Worm (Caenorhabditis elegans): ENCODE results near the gene Y40H7A.11.

Gene Y40H7A.11

DNA sequence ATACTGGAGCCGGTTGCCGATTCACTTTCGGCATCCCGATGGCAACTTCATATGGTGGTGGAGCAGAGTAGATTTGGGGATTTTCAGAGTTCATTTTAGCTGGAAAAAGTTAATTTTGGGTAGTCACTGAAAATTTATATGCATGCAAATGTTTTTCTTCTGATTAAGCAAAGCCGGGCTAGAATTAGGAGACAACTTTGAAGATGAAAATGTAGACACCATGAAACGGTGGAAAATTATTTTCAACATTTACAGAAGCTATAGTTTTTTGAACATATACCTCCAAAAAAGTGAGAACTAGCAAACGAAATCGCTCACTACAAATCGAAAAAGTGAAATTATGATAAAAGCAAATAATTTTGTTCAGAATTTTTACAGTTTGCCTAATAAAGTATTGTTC, at the start of gene Y40H7A.11:
Gene Y40H7A.11 (minus strand): TSS at position 101 of the 400 bp plus-strand sequence.
- TF ChIP-seq snpc-1.2 (GFP tag; IDR thresholded peaks at IDR 0.05) (peak; percentile 53), hif-1 (tag; optimal IDR thresholded peaks at IDR 0.05) (no peak)

ce11 chrIV:15259548-15259947, 39.4 kb upstream of the Y40H7A.11 start, which contains the start of gene Y73F8A.5:
Y73F8A.5 (plus strand) TSS chrIV:15259868.
- TF ChIP-seq lin-15B (tag; optimal IDR thresholded peaks at IDR 0.05), result no peak
- no peak for TF ChIP-seq nhr-6 (tag; optimal IDR thresholded peaks at IDR 0.05)
- TF ChIP-seq fkh-10 (GFP tag; optimal IDR thresholded peaks at IDR 0.05), result peak; percentile 32
- no peak for TF ChIP-seq F26F4.8 (GFP tag; conservative IDR thresholded peaks at IDR 0.05)
- no peak for TF ChIP-seq nhr-102 (tag; optimal IDR thresholded peaks at IDR 0.05)
- no peak for TF ChIP-seq mxl-3 (GFP tag; optimal IDR thresholded peaks at IDR 0.05)
- no peak for TF ChIP-seq zip-11 (GFP tag; IDR thresholded peaks at IDR 0.05)
- TF ChIP-seq set-16 (GFP tag; IDR thresholded peaks at IDR 0.05), result no peak
- no peak for TF ChIP-seq ceh-28 (tag; optimal IDR thresholded peaks at IDR 0.05)
- peak in 1 of 2 experiments; percentile 49 for TF ChIP-seq mdl-1 (tag; optimal IDR thresholded peaks at IDR 0.05)
- TF ChIP-seq lin-1 (GFP tag; IDR thresholded peaks at IDR 0.05), result no peak
- no peak for TF ChIP-seq daf-12 (tag; optimal IDR thresholded peaks at IDR 0.05)
- TF ChIP-seq rbr-2 (tag; optimal IDR thresholded peaks at IDR 0.05), result peak; percentile 6
- TF ChIP-seq F44E2.7 (GFP tag; IDR thresholded peaks at IDR 0.05), result no peak
- TF ChIP-seq hlh-30 (tag; optimal IDR thresholded peaks at IDR 0.05; ENCODE audit: insufficient read depth), result peak; percentile 67

ce11 chrIV:15252157-15252556, 32.0 kb upstream of the Y40H7A.11 start, which contains the start of gene srj-42:
srj-42 (minus strand) TSS chrIV:15252257.
- TF ChIP-seq madf-5 (GFP tag; IDR thresholded peaks at IDR 0.05) (no peak), zfp-2 (tag; optimal IDR thresholded peaks at IDR 0.05) (no peak), aha-1 (tag) (no peak), nhr-41 (GFP tag; IDR thresholded peaks at IDR 0.05) (no peak), dmd-6 (GFP tag; IDR thresholded peaks at IDR 0.05) (no peak), ceh-28 (tag; optimal IDR thresholded peaks at IDR 0.05) (no peak)

DNA sequence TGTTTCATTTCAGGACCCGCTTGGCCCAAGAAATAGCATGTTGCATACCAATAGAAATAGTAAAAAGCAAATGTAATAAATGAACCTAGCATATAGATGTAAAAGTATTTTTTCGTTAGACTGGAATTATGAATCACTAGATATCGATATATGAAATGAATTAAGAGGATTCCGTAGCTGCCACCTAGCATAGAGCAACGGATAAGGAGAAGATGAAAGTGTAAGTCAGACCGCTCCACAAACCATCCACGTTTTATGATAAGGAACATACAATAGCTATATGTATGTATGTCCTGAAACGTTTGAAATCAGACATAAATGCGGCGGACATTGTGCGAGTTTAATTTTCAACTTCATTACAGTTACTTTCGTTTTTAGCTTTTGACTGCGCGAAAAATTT, 30.9 kb upstream of the Y40H7A.11 start:
- TF ChIP-seq lin-38 (GFP tag; IDR thresholded peaks at IDR 0.05), result no peak
- peak in 1 of 2 experiments; percentile 94 for TF ChIP-seq unc-62 (GFP tag; optimal IDR thresholded peaks at IDR 0.05 in 1 of 2)
- TF ChIP-seq unc-62 (tag; optimal IDR thresholded peaks at IDR 0.05), result no peak
- no peak for TF ChIP-seq mxl-3 (GFP tag; optimal IDR thresholded peaks at IDR 0.05)
- no peak for TF ChIP-seq F49E8.2 (tag; optimal IDR thresholded peaks at IDR 0.05; ENCODE audit: borderline replicate concordance)
- TF ChIP-seq daf-8 (GFP tag; IDR thresholded peaks at IDR 0.05), result no peak
- no peak for TF ChIP-seq Y5F2A.4 (GFP tag; optimal IDR thresholded peaks at IDR 0.05)

DNA sequence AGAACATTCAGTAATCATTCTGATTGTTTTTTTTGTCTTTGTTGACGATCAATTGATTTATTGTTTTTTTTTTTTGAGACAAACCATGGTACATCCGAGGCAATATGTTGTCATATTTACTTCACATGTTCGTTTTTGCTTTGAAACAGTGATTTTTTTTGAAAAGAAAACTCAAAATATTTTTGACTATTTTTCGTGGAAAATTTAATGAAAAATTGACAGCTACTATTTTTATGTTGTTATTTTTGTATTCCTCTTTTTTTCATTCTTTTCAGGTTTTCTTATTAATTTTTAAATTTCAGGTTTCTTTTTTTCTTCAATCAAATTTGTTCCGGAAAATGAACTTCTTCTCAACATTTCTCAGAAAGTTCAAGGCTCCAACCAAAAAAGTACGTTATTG, 25.5 kb upstream of the Y40H7A.11 start, which contains the start of gene Y73F8A.36:
Gene Y73F8A.36 (plus strand): TSS at position 301 of the 400 bp plus-strand sequence.
- TF ChIP-seq set-16 (GFP tag; IDR thresholded peaks at IDR 0.05) (no peak), hif-1 (tag; optimal IDR thresholded peaks at IDR 0.05) (no peak), zip-2 (tag; optimal IDR thresholded peaks at IDR 0.05) (no peak), pha-4 (GFP tag; IDR thresholded peaks at IDR 0.05) (no peak), pha-4 (tag; optimal IDR thresholded peaks at IDR 0.05) (no peak), daf-19 (GFP tag; conservative IDR thresholded peaks at IDR 0.05) (no peak), ces-1 (GFP tag; optimal IDR thresholded peaks at IDR 0.05) (no peak), nhr-102 (tag; optimal IDR thresholded peaks at IDR 0.05) (no peak), dmd-9 (GFP tag; IDR thresholded peaks at IDR 0.05) (no peak), lir-3 (tag; optimal IDR thresholded peaks at IDR 0.05) (no peak)
